Fruit fly (Drosophila melanogaster) whole organism, embryonic: ENCODE data around the gene Sym.

Experiments used
- CG10321 ChIP-seq: fragments of 200-800 bp; sonication (Bioruptor generic); IDR thresholded peaks from 2 replicates; pipeline ENCODE4 v1.3.6; 2022; ENCODE audit warnings: missing biosample characterization, missing genetic modification characterization
- CG12155 ChIP-seq: fragments of 200-800 bp; sonication (Bioruptor generic); optimal IDR thresholded peaks from 3 replicates; lab custom pipeline; 2016; ENCODE audit warnings: missing biosample characterization, missing genetic modification characterization
- CG12236 ChIP-seq: fragments of 200-800 bp; sonication (Bioruptor generic); optimal IDR thresholded peaks from 2 replicates; lab custom pipeline; 2016; ENCODE audit warnings: missing biosample characterization, missing genetic modification characterization
- CG13123 ChIP-seq: fragments of 200-800 bp; sonication (Bioruptor generic); optimal IDR thresholded peaks from 2 replicates; lab custom pipeline; 2016; ENCODE audit warnings: missing biosample characterization, missing genetic modification characterization
- CG14965 ChIP-seq: fragments of 200-800 bp; sonication (Bioruptor generic); optimal IDR thresholded peaks from 2 replicates; lab custom pipeline; 2016; ENCODE audit warnings: missing biosample characterization, missing genetic modification characterization, borderline replicate concordance
- CG15514 ChIP-seq: fragments of 200-800 bp; sonication (Bioruptor generic); optimal IDR thresholded peaks from 3 replicates; lab custom pipeline; 2017; ENCODE audit warnings: missing biosample characterization, missing genetic modification characterization, mild to moderate bottlenecking, moderate library complexity, missing genetic modification reagents
- CG18011 ChIP-seq: fragments of 200-800 bp; sonication (Bioruptor generic); optimal IDR thresholded peaks from 2 replicates; lab custom pipeline; 2017; ENCODE audit warnings: missing biosample characterization, missing genetic modification characterization, mild to moderate bottlenecking, moderate library complexity, missing genotype
- CG1832 ChIP-seq: fragments of 200-800 bp; sonication (Bioruptor generic); optimal IDR thresholded peaks from 2 replicates; lab custom pipeline; 2017; ENCODE audit warnings: missing biosample characterization, mild to moderate bottlenecking, missing genetic modification characterization, inconsistent platforms
- CG34422 ChIP-seq: fragments of 200-800 bp; sonication (Bioruptor generic); IDR thresholded peaks from 3 replicates; pipeline ENCODE4 v1.3.6; 2022; ENCODE audit warnings: missing biosample characterization, missing genetic modification characterization
- CG4404 ChIP-seq: fragments of 200-800 bp; sonication (Bioruptor generic); IDR thresholded peaks from 2 replicates; pipeline ENCODE4 v1.3.6; 2022; ENCODE audit warnings: missing biosample characterization, missing genetic modification characterization
- CG5180 ChIP-seq: fragments of 200-800 bp; sonication (Bioruptor generic); optimal IDR thresholded peaks from 3 replicates; lab custom pipeline; 2017; ENCODE audit warnings: missing biosample characterization, missing genetic modification characterization, mild to moderate bottlenecking, moderate library complexity, missing genetic modification reagents
- CG7786 ChIP-seq: fragments of 200-800 bp; sonication (Bioruptor generic); optimal IDR thresholded peaks from 2 replicates; lab custom pipeline; 2016; ENCODE audit warnings: missing biosample characterization, missing genetic modification characterization
- CG8359 ChIP-seq: fragments of 200-800 bp; sonication (Bioruptor generic); optimal IDR thresholded peaks from 2 replicates; lab custom pipeline; 2017; ENCODE audit warnings: missing biosample characterization, mild to moderate bottlenecking, missing genetic modification characterization, borderline replicate concordance
- CG8478 ChIP-seq: fragments of >200 bp; optimal IDR thresholded peaks from 2 replicates; lab custom pipeline; 2018
- CG9727 ChIP-seq: fragments of 200-800 bp; sonication (Bioruptor generic); optimal IDR thresholded peaks from 3 replicates; lab custom pipeline; 2017; ENCODE audit warnings: missing biosample characterization, mild to moderate bottlenecking, missing genetic modification characterization
- CG9797 ChIP-seq: fragments of 200-800 bp; sonication (Bioruptor generic); optimal IDR thresholded peaks from 3 replicates; lab custom pipeline; 2018; ENCODE audit warnings: missing biosample characterization, mild to moderate bottlenecking, missing genetic modification characterization
- CG9876 ChIP-seq: fragments of 200-800 bp; sonication (Bioruptor generic); optimal IDR thresholded peaks from 2 replicates; lab custom pipeline; 2016; ENCODE audit warnings: missing biosample characterization, missing genetic modification characterization
- CkIIα-i1 ChIP-seq: fragments of 200-800 bp; sonication (Bioruptor generic); IDR thresholded peaks from 2 replicates; pipeline ENCODE4 v1.3.6; 2022; ENCODE audit warnings: missing biosample characterization, missing genetic modification characterization
- Dbx ChIP-seq: fragments of 200-800 bp; sonication (Bioruptor generic); IDR thresholded peaks from 3 replicates; pipeline ENCODE4 v1.3.6; 2022; ENCODE audit warnings: missing biosample characterization, missing genetic modification characterization
- Dp ChIP-seq: fragments of 200-800 bp; sonication (Bioruptor generic); optimal IDR thresholded peaks from 2 replicates; lab custom pipeline; 2018; ENCODE audit warnings: missing biosample characterization, mild to moderate bottlenecking, missing genetic modification characterization, moderate library complexity
- HLH54F ChIP-seq: fragments of 200-800 bp; sonication (Bioruptor generic); optimal IDR thresholded peaks from 3 replicates; lab custom pipeline; 2016; ENCODE audit warnings: missing biosample characterization, missing genetic modification characterization
- Hr51 ChIP-seq, 2 experiments: fragments of 200-800 bp; sonication (Bioruptor generic); optimal IDR thresholded peaks; 2 replicates in 1 of 2; 3 replicates in 1 of 2; lab custom pipeline; 2016 to 2018; ENCODE audit warnings: missing biosample characterization in 2 of 2, missing genetic modification characterization in 2 of 2, mild to moderate bottlenecking in 1 of 2, moderate library complexity in 1 of 2
- Hr78 ChIP-seq, 2 experiments: fragments of 200-800 bp in 1 of 2; fragments of >200 bp in 1 of 2; sonication (Bioruptor generic) in 1 of 2; optimal IDR thresholded peaks; 2 replicates each; lab custom pipeline; 2017 to 2019; ENCODE audit warnings: missing biosample characterization in 2 of 2, missing genetic modification characterization in 2 of 2, mild to moderate bottlenecking in 1 of 2, moderate library complexity in 1 of 2
- Kr ChIP-seq: fragments of 200-800 bp; sonication (Bioruptor generic); optimal IDR thresholded peaks from 2 replicates; lab custom pipeline; 2017; ENCODE audit warnings: missing biosample characterization, mild to moderate bottlenecking, missing genetic modification characterization
- Mes4 ChIP-seq: fragments of 200-800 bp; sonication (Bioruptor generic); optimal IDR thresholded peaks from 2 replicates; lab custom pipeline; 2016; ENCODE audit warnings: missing biosample characterization, missing genetic modification characterization
- NC2α ChIP-seq: fragments of 200-800 bp; sonication (Bioruptor generic); optimal IDR thresholded peaks from 2 replicates; lab custom pipeline; 2016; ENCODE audit warnings: missing biosample characterization, missing genetic modification characterization
- Oli ChIP-seq: fragments of 200-800 bp; sonication (Bioruptor generic); optimal IDR thresholded peaks from 2 replicates; lab custom pipeline; 2018; ENCODE audit warnings: missing biosample characterization, mild to moderate bottlenecking, missing genetic modification characterization, moderate library complexity
- Optix ChIP-seq: fragments of 200-800 bp; sonication (Bioruptor generic); IDR thresholded peaks from 3 replicates; pipeline ENCODE4 v1.3.6; 2022; ENCODE audit warnings: missing biosample characterization, missing genetic modification characterization
- Ptx1 ChIP-seq: fragments of 200-800 bp; sonication (Bioruptor generic); IDR thresholded peaks from 2 replicates; pipeline ENCODE4 v1.3.6; 2022; ENCODE audit warnings: missing biosample characterization, missing genetic modification characterization
- Side ChIP-seq: fragments of 200-800 bp; sonication (Bioruptor generic); optimal IDR thresholded peaks from 2 replicates; lab custom pipeline; 2016; ENCODE audit warnings: missing biosample characterization, missing genetic modification characterization
- Sry-β ChIP-seq: fragments of 200-800 bp; sonication (Bioruptor generic); optimal IDR thresholded peaks from 2 replicates; lab custom pipeline; 2018; ENCODE audit warnings: missing biosample characterization, mild to moderate bottlenecking, missing genetic modification characterization, moderate library complexity
- aop ChIP-seq: fragments of 200-800 bp; sonication (Bioruptor generic); IDR thresholded peaks from 2 replicates; pipeline ENCODE4 v1.3.6; 2022; ENCODE audit warnings: missing biosample characterization, missing genetic modification characterization
- bigmax ChIP-seq: fragments of 200-800 bp; sonication (Bioruptor generic); optimal IDR thresholded peaks from 2 replicates; lab custom pipeline; 2018; ENCODE audit warnings: missing biosample characterization, mild to moderate bottlenecking, missing genetic modification characterization
- cg ChIP-seq: fragments of 200-800 bp; sonication (Bioruptor generic); optimal IDR thresholded peaks from 3 replicates; lab custom pipeline; 2019; ENCODE audit warnings: missing biosample characterization, mild to moderate bottlenecking, missing genetic modification characterization, moderate library complexity
- chn ChIP-seq: fragments of 200-800 bp; sonication (Bioruptor generic); optimal IDR thresholded peaks from 2 replicates; lab custom pipeline; 2016; ENCODE audit warnings: missing biosample characterization, missing genetic modification characterization
- corto ChIP-seq: fragments of 200-800 bp; sonication (Bioruptor generic); optimal IDR thresholded peaks from 2 replicates; lab custom pipeline; 2016; ENCODE audit warnings: missing biosample characterization, mild to moderate bottlenecking, missing genetic modification characterization, moderate library complexity
- crol ChIP-seq: fragments of 200-800 bp; sonication (Bioruptor generic); IDR thresholded peaks from 2 replicates; pipeline ENCODE4 v1.3.6; 2022; ENCODE audit warnings: missing biosample characterization, missing genetic modification characterization
- crp ChIP-seq, 2 experiments: fragments of 200-800 bp; sonication (Bioruptor generic); optimal IDR thresholded peaks; 2 replicates in 1 of 2; 3 replicates in 1 of 2; lab custom pipeline; 2017; ENCODE audit warnings: missing biosample characterization in 2 of 2, missing genetic modification characterization in 2 of 2, mild to moderate bottlenecking in 1 of 2, moderate library complexity in 1 of 2
- dmrt11E ChIP-seq: fragments of 200-800 bp; sonication (Bioruptor generic); optimal IDR thresholded peaks from 3 replicates; lab custom pipeline; 2018; ENCODE audit warnings: missing biosample characterization, mild to moderate bottlenecking, missing genetic modification characterization, moderate library complexity
- eyg ChIP-seq: fragments of 200-800 bp; sonication (Bioruptor generic); optimal IDR thresholded peaks from 3 replicates; lab custom pipeline; 2016; ENCODE audit warnings: missing biosample characterization, missing genetic modification characterization
- knrl ChIP-seq: fragments of 200-800 bp; sonication (Bioruptor generic); IDR thresholded peaks from 3 replicates; pipeline ENCODE4 v1.3.6; 2022; ENCODE audit warnings: missing biosample characterization, missing genetic modification characterization; ENCODE audit not compliant: partially characterized antibody
- lbe ChIP-seq: fragments of 200-800 bp; sonication (Bioruptor generic); optimal IDR thresholded peaks from 2 replicates; lab custom pipeline; 2016; ENCODE audit warnings: missing biosample characterization, mild to moderate bottlenecking, missing genetic modification characterization
- nmo ChIP-seq: fragments of 200-800 bp; sonication (Bioruptor generic); optimal IDR thresholded peaks from 2 replicates; lab custom pipeline; 2018; ENCODE audit warnings: missing biosample characterization, mild to moderate bottlenecking, missing genetic modification characterization, moderate library complexity
- oc ChIP-seq: fragments of 200-800 bp; sonication (Bioruptor generic); optimal IDR thresholded peaks from 2 replicates; lab custom pipeline; 2018; ENCODE audit warnings: missing biosample characterization, mild to moderate bottlenecking, missing genetic modification characterization, moderate library complexity
- pum ChIP-seq: fragments of 200-800 bp; sonication (Bioruptor generic); optimal IDR thresholded peaks from 2 replicates; lab custom pipeline; 2016; ENCODE audit warnings: missing biosample characterization, missing genetic modification characterization
- rib ChIP-seq: fragments of 200-800 bp; sonication (Bioruptor generic); IDR thresholded peaks from 2 replicates; pipeline ENCODE4 v1.3.6; 2022; ENCODE audit warnings: missing biosample characterization, missing genetic modification characterization
- stc ChIP-seq: fragments of 200-800 bp; sonication (Bioruptor generic); IDR thresholded peaks from 2 replicates; pipeline ENCODE4 v1.3.6; 2022; ENCODE audit warnings: missing biosample characterization, missing genetic modification characterization
- tgo ChIP-seq: fragments of 200-800 bp; sonication (Bioruptor generic); IDR thresholded peaks from 3 replicates; pipeline ENCODE4 v1.3.6; 2022; ENCODE audit warnings: missing biosample characterization, missing genetic modification characterization
- trh ChIP-seq: fragments of 200-800 bp; sonication (Bioruptor generic); optimal IDR thresholded peaks from 2 replicates; lab custom pipeline; 2016; ENCODE audit warnings: missing biosample characterization, missing genetic modification characterization
- zen2 ChIP-seq: fragments of 200-800 bp; sonication (Bioruptor generic); IDR thresholded peaks from 3 replicates; pipeline ENCODE4 v1.3.6; 2022; ENCODE audit warnings: missing biosample characterization, missing genetic modification characterization; ENCODE audit not compliant: partially characterized antibody

Sym gene

DNA sequence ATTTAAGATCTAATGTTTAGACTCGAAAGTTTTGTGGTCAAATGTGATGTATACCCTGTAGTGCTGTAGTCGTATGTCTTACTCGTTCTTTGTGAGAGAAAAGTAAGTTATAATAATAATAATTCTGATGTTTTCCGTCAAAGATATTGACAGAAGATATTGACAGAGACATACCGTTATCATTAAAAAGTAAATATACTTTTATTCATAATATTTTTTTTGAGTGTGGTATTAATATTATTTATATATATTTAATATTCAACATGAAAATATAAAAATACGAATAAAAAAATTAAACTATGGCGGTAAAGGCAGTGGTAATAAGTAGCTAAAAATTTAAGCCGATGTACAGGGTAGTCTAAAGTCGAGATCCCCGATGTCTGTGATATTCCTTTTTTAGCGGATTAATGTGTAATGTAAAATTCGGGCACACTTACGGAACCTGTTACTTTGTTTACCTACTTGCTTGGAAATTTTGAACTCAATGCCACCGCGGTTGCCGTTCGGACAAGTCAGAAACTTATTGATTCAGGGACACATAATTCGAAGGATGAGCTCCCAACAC, 5.9 kb downstream of the Sym start, which contains the start of the genes CG2100 and CG1236 (continued):
- peak in 1 of 2 experiments; percentile 66 for TF ChIP-seq Hr78 (GFP tag; optimal IDR thresholded peaks at IDR 0.05; lab: Kevin White, UChicago)
- peak; percentile 55 for TF ChIP-seq trh (GFP tag; lab: Kevin White, UChicago)
- TF ChIP-seq CG14965 (GFP tag; lab: Kevin White, UChicago) = no peak
- peak; percentile 37 for TF ChIP-seq CG18011 (GFP tag; lab: Kevin White, UChicago)
- no peak for TF ChIP-seq Mes4 (GFP tag; lab: Kevin White, UChicago)
- TF ChIP-seq CG15514 (GFP tag; lab: Kevin White, UChicago) = peak; percentile 85
- TF ChIP-seq crp (GFP tag; optimal IDR thresholded peaks at IDR 0.05; lab: Kevin White, UChicago) = peak in 1 of 2 experiments; percentile 35
- TF ChIP-seq CG34422 (GFP tag; lab: Robert Waterston, UW) = peak; percentile 72; the same call in 2 of the 3 replicates
- peak; percentile 91 for TF ChIP-seq dmrt11E (tag; lab: Kevin White, UChicago)
- no peak for TF ChIP-seq crol (GFP tag; lab: Robert Waterston, UW)
- TF ChIP-seq CG5180 (GFP tag; lab: Kevin White, UChicago) = no peak
- no peak for TF ChIP-seq CG7786 (GFP tag; lab: Kevin White, UChicago)
- peak; percentile 37 for TF ChIP-seq HLH54F (GFP tag; lab: Kevin White, UChicago)
- peak; percentile 26; the same call in 1 of the 3 replicates for TF ChIP-seq Optix (GFP tag; lab: Robert Waterston, UW)
- peak; percentile 11 for TF ChIP-seq CG9876 (GFP tag; lab: Kevin White, UChicago)
- no peak for TF ChIP-seq Side
- no peak for TF ChIP-seq cg (GFP tag; lab: Kevin White, UChicago)
- TF ChIP-seq CG1832 (GFP tag; lab: Kevin White, UChicago) = no peak
- peak; percentile 56 for TF ChIP-seq stc
- TF ChIP-seq knrl (GFP tag; lab: Robert Waterston, UW) = no peak
- TF ChIP-seq Hr51 (GFP tag; optimal IDR thresholded peaks at IDR 0.05; lab: Kevin White, UChicago) = peak; percentile 53 to 91
- TF ChIP-seq CG8478 (lab: Kevin White, UChicago) = no peak
- peak; percentile 88 for TF ChIP-seq Oli (tag; lab: Kevin White, UChicago)
- peak; percentile 78 for TF ChIP-seq Dbx (GFP tag; lab: Robert Waterston, UW)
- TF ChIP-seq CG4404 (GFP tag; lab: Robert Waterston, UW) = peak; percentile 68
- TF ChIP-seq eyg (GFP tag; lab: Kevin White, UChicago) = no peak
- TF ChIP-seq CkIIα-i1 (GFP tag; lab: Robert Waterston, UW) = no peak
- peak; percentile 82 for TF ChIP-seq Ptx1
- no peak for TF ChIP-seq CG10321
- no peak for TF ChIP-seq bigmax (GFP tag; lab: Kevin White, UChicago)
- peak; percentile 29 for TF ChIP-seq Sry-β (GFP tag; lab: Kevin White, UChicago)
- no peak for TF ChIP-seq zen2 (GFP tag; lab: Robert Waterston, UW)
- TF ChIP-seq CG12155 (GFP tag; lab: Kevin White, UChicago) = peak; percentile 70
- TF ChIP-seq CG13123 (GFP tag; lab: Kevin White, UChicago) = peak; percentile 27
- peak; percentile 58 for TF ChIP-seq CG9797 (GFP tag; lab: Kevin White, UChicago)
- no peak for TF ChIP-seq corto (GFP tag; lab: Kevin White, UChicago)
- peak; percentile 50 for TF ChIP-seq chn
- no peak for TF ChIP-seq CG12236 (GFP tag; lab: Kevin White, UChicago)
- peak; percentile 82 for TF ChIP-seq tgo
- peak; percentile 53 for TF ChIP-seq lbe (GFP tag; lab: Kevin White, UChicago)
- TF ChIP-seq NC2α = no peak
- peak; percentile 21 for TF ChIP-seq Dp (GFP tag; lab: Kevin White, UChicago)
- TF ChIP-seq pum (GFP tag; lab: Kevin White, UChicago) = peak; percentile 32
- peak; percentile 95 for TF ChIP-seq nmo (GFP tag; lab: Kevin White, UChicago)
- TF ChIP-seq aop (GFP tag; lab: Robert Waterston, UW) = no peak
- TF ChIP-seq rib (GFP tag; lab: Robert Waterston, UW) = no peak
- TF ChIP-seq Kr = no peak
- peak; percentile 94 for TF ChIP-seq CG9727 (GFP tag; lab: Kevin White, UChicago)
- peak; percentile 63 for TF ChIP-seq CG8359 (GFP tag; lab: Kevin White, UChicago)
- peak; percentile 82 for TF ChIP-seq oc
